Fruit fly (Drosophila melanogaster) whole organism, prepupa: ENCODE data around the gene CG44355.

Source experiments
- Blimp-1 ChIP-seq: fragments of 200-800 bp; sonication (Bioruptor generic); optimal IDR thresholded peaks from 3 replicates; lab custom pipeline; 2017; ENCODE audit warnings: missing biosample characterization, missing genetic modification characterization, mild to moderate bottlenecking, moderate library complexity, missing genetic modification reagents
- CG10669 ChIP-seq: fragments of 200-800 bp; sonication (Bioruptor generic); optimal IDR thresholded peaks from 3 replicates; lab custom pipeline; 2018; ENCODE audit warnings: missing biosample characterization, mild to moderate bottlenecking, missing genetic modification characterization, moderate library complexity
- CG11294 ChIP-seq: fragments of 200-800 bp; sonication (Bioruptor generic); IDR thresholded peaks from 2 replicates; pipeline ENCODE4 v1.3.6; 2022; ENCODE audit warnings: missing biosample characterization, missing genetic modification characterization
- CG11762 ChIP-seq: fragments of 200-800 bp; sonication (Bioruptor generic); optimal IDR thresholded peaks from 3 replicates; lab custom pipeline; 2016; ENCODE audit warnings: missing biosample characterization, missing genetic modification characterization; ENCODE audit not compliant: insufficient read depth
- CG1621 ChIP-seq: fragments of 200-800 bp; sonication (Bioruptor generic); optimal IDR thresholded peaks from 3 replicates; lab custom pipeline; 2018; ENCODE audit warnings: missing biosample characterization, mild to moderate bottlenecking, missing genetic modification characterization
- CG31627 ChIP-seq: fragments of 200-800 bp; sonication (Bioruptor generic); optimal IDR thresholded peaks from 3 replicates; lab custom pipeline; 2016; ENCODE audit warnings: missing biosample characterization, missing genetic modification characterization
- CG32006 ChIP-seq: fragments of 200-800 bp; sonication (Bioruptor generic); optimal IDR thresholded peaks from 3 replicates; lab custom pipeline; 2017; ENCODE audit warnings: missing biosample characterization, mild to moderate bottlenecking, missing genetic modification characterization
- CG34406 ChIP-seq: fragments of 200-800 bp; sonication (Bioruptor generic); optimal IDR thresholded peaks from 3 replicates; lab custom pipeline; 2016; ENCODE audit warnings: missing biosample characterization, missing genetic modification characterization
- CG3919 ChIP-seq: fragments of 200-800 bp; sonication (Bioruptor generic); optimal IDR thresholded peaks from 3 replicates; lab custom pipeline; 2016; ENCODE audit warnings: missing biosample characterization, missing genetic modification characterization
- CG4318 ChIP-seq: fragments of 200-800 bp; sonication (Bioruptor generic); optimal IDR thresholded peaks from 3 replicates; lab custom pipeline; 2017; ENCODE audit warnings: missing biosample characterization, mild to moderate bottlenecking, missing genetic modification characterization
- CG6163 ChIP-seq: fragments of 200-800 bp; sonication (Bioruptor generic); IDR thresholded peaks from 3 replicates; pipeline ENCODE4 v1.3.6; 2022; ENCODE audit warnings: missing biosample characterization, missing genetic modification characterization
- CG6276 ChIP-seq: fragments of 200-800 bp; sonication (Bioruptor generic); optimal IDR thresholded peaks from 2 replicates; lab custom pipeline; 2017; ENCODE audit warnings: missing biosample characterization, mild to moderate bottlenecking, missing genetic modification characterization
- CG6808 ChIP-seq: fragments of 200-800 bp; sonication (Bioruptor generic); optimal IDR thresholded peaks from 3 replicates; lab custom pipeline; 2017; ENCODE audit warnings: missing biosample characterization, missing genetic modification characterization, mild to moderate bottlenecking, moderate library complexity, missing genetic modification reagents
- CG6854 ChIP-seq: fragments of 200-800 bp; sonication (Bioruptor generic); optimal IDR thresholded peaks from 2 replicates; lab custom pipeline; 2017; ENCODE audit warnings: missing biosample characterization, mild to moderate bottlenecking, missing genetic modification characterization
- CG7368 ChIP-seq: fragments of 200-800 bp; sonication (Bioruptor generic); optimal IDR thresholded peaks from 3 replicates; lab custom pipeline; 2016; ENCODE audit warnings: missing biosample characterization, missing genetic modification characterization
- CG8119 ChIP-seq: fragments of 200-800 bp; sonication (Bioruptor generic); IDR thresholded peaks from 3 replicates; pipeline ENCODE4 v1.3.6; 2022; ENCODE audit warnings: missing biosample characterization, missing genetic modification characterization
- CG8632 ChIP-seq: fragments of 200-800 bp; sonication (Bioruptor generic); optimal IDR thresholded peaks from 3 replicates; lab custom pipeline; 2016; ENCODE audit warnings: missing biosample characterization, missing genetic modification characterization
- CG9139 ChIP-seq: fragments of 200-800 bp; sonication (Bioruptor generic); optimal IDR thresholded peaks from 3 replicates; lab custom pipeline; 2017; ENCODE audit warnings: missing biosample characterization, mild to moderate bottlenecking, missing genetic modification characterization
- Eip75B ChIP-seq: fragments of 200-800 bp; sonication (Bioruptor generic); optimal IDR thresholded peaks from 3 replicates; lab custom pipeline; 2016; ENCODE audit warnings: missing biosample characterization, missing genetic modification characterization
- Eip93F ChIP-seq: fragments of 200-800 bp; sonication (Bioruptor generic); optimal IDR thresholded peaks from 2 replicates; lab custom pipeline; 2016; ENCODE audit warnings: missing biosample characterization, mild to moderate bottlenecking, missing genetic modification characterization
- Ets21C ChIP-seq: fragments of 200-800 bp; sonication (Bioruptor generic); optimal IDR thresholded peaks from 3 replicates; lab custom pipeline; 2016; ENCODE audit warnings: missing biosample characterization, missing genetic modification characterization
- Ets96B ChIP-seq: fragments of 200-800 bp; optimal IDR thresholded peaks from 2 replicates; lab custom pipeline; 2019; ENCODE audit warnings: missing biosample characterization, mild to moderate bottlenecking, missing genetic modification characterization, moderate library complexity
- Hr38 ChIP-seq: sonication (Bioruptor generic); optimal IDR thresholded peaks from 2 replicates; lab custom pipeline; 2016; ENCODE audit warnings: missing biosample characterization, missing genetic modification characterization
- Hr4 ChIP-seq: fragments of 200-800 bp; sonication (Bioruptor generic); optimal IDR thresholded peaks from 3 replicates; lab custom pipeline; 2016; ENCODE audit warnings: missing biosample characterization, missing genetic modification characterization
- Lpt ChIP-seq: fragments of 200-800 bp; sonication (Bioruptor generic); optimal IDR thresholded peaks from 3 replicates; lab custom pipeline; 2016; ENCODE audit warnings: missing biosample characterization, missing genetic modification characterization
- Met ChIP-seq: fragments of 200-800 bp; sonication (Bioruptor generic); optimal IDR thresholded peaks from 3 replicates; lab custom pipeline; 2016; ENCODE audit warnings: missing biosample characterization, missing genetic modification characterization
- Sox102F ChIP-seq: fragments of 200-800 bp; sonication (Bioruptor generic); optimal IDR thresholded peaks from 2 replicates; lab custom pipeline; 2016; ENCODE audit warnings: missing biosample characterization, mild to moderate bottlenecking, missing genetic modification characterization
- Sox15 ChIP-seq: fragments of 200-800 bp; sonication (Bioruptor generic); optimal IDR thresholded peaks from 3 replicates; lab custom pipeline; 2016; ENCODE audit warnings: missing biosample characterization, missing genetic modification characterization
- achi ChIP-seq: fragments of 200-800 bp; sonication (Bioruptor generic); optimal IDR thresholded peaks from 3 replicates; lab custom pipeline; 2016; ENCODE audit warnings: missing biosample characterization, missing genetic modification characterization
- acj6 ChIP-seq: fragments of 200-800 bp; sonication (Bioruptor generic); optimal IDR thresholded peaks from 3 replicates; lab custom pipeline; 2016; ENCODE audit warnings: missing biosample characterization, missing genetic modification characterization
- cyc ChIP-seq: fragments of 200-800 bp; sonication (Bioruptor generic); optimal IDR thresholded peaks from 3 replicates; lab custom pipeline; 2016; ENCODE audit warnings: missing biosample characterization, missing genetic modification characterization
- dsx ChIP-seq: fragments of 200-800 bp; optimal IDR thresholded peaks from 3 replicates; lab custom pipeline; 2019; ENCODE audit warnings: missing biosample characterization, mild to moderate bottlenecking, missing genetic modification characterization, moderate library complexity; ENCODE audit not compliant: poor library complexity, severe bottlenecking
- eg ChIP-seq: fragments of 200-800 bp; sonication (Bioruptor generic); IDR thresholded peaks from 3 replicates; pipeline ENCODE4 v1.3.6; 2022; ENCODE audit warnings: missing biosample characterization, missing genetic modification characterization
- fd59A ChIP-seq: fragments of 200-800 bp; sonication (Bioruptor generic); optimal IDR thresholded peaks from 2 replicates; lab custom pipeline; 2017; ENCODE audit warnings: missing biosample characterization, mild to moderate bottlenecking, missing genetic modification characterization, missing genetic modification reagents
- lz ChIP-seq: fragments of 200-800 bp; sonication (Bioruptor generic); optimal IDR thresholded peaks from 3 replicates; lab custom pipeline; 2016; ENCODE audit warnings: missing biosample characterization, missing genetic modification characterization
- net ChIP-seq: fragments of 200-800 bp; sonication (Bioruptor generic); optimal IDR thresholded peaks from 3 replicates; lab custom pipeline; 2016; ENCODE audit warnings: missing biosample characterization, missing genetic modification characterization
- salr ChIP-seq, 2 experiments: fragments of 200-800 bp; sonication (Bioruptor generic); optimal IDR thresholded peaks; 3 replicates each; lab custom pipeline; 2016 to 2018; ENCODE audit warnings: missing biosample characterization in 2 of 2, missing genetic modification characterization in 2 of 2, mild to moderate bottlenecking in 1 of 2
- ss ChIP-seq, 2 experiments: fragments of 200-800 bp; sonication (Bioruptor generic); optimal IDR thresholded peaks; 2 replicates in 1 of 2; 3 replicates in 1 of 2; lab custom pipeline; 2017 to 2018; ENCODE audit warnings: mild to moderate bottlenecking in 2 of 2, missing biosample characterization in 2 of 2, missing genetic modification characterization in 2 of 2, moderate library complexity in 1 of 2
- svp ChIP-seq: fragments of 200-800 bp; sonication (Bioruptor generic); peaks from one replicate; lab custom pipeline; 2016; ENCODE audit warnings: missing biosample characterization, missing genetic modification characterization

CG44355 gene

DNA sequence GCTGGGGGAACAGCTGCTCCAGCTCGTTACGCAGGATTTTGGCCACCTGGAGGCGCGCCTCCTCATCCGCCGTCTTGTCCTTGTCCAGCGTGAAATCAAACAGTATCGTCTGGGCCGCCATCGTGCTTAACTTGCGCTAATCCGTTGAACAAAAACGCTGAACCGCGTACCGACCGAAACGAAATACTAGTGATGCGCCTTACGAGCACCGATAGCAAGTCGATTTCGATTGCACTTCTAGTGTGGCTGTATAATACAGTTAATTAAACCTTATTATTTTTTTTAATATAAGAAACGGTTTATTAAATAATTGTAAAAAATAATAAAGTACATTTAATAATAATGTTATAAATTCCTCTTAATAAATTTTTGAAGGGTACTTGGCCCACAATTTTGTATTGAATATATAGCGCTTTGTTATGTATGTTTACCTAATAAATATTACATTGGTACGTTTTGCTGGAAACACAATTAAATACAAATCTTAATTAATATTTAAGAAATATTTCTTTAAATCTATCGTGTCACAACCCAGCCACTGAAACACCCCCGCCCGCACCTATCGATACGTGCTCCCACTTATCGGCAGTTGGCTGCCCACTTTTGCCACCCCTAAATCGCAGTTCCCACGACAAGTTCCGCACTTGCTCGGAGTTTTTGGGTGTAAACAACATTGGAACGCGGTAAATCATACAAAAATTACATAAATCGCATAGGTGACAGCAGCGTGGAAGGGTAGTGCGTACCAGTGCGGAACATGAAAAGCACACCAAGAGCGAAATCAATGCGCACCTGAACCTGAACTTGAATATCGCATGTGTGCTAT lies 33.3 kb upstream of the CG44355 start, which contains the start of the genes Sms and INPP5E (continued):
- no peak for TF ChIP-seq CG11762
- no peak for TF ChIP-seq Eip93F (GFP tag; lab: Kevin White, UChicago)
- TF ChIP-seq Ets96B (tag; lab: Kevin White, UChicago), result no peak
- TF ChIP-seq CG32006 (GFP tag; lab: Kevin White, UChicago), result peak; percentile 46
- TF ChIP-seq CG1621 (tag; lab: Kevin White, UChicago), result no peak
- no peak for TF ChIP-seq CG4318 (GFP tag; lab: Kevin White, UChicago)
- no peak for TF ChIP-seq CG6276 (GFP tag; lab: Kevin White, UChicago)
- TF ChIP-seq Lpt (GFP tag; lab: Kevin White, UChicago), result no peak
- no peak for TF ChIP-seq dsx
- no peak for TF ChIP-seq CG6808
- TF ChIP-seq CG31627 (GFP tag; lab: Kevin White, UChicago), result peak; percentile 22
- peak; percentile 68 for TF ChIP-seq svp
- TF ChIP-seq Met (GFP tag; lab: Kevin White, UChicago), result peak; percentile 25
- TF ChIP-seq CG10669 (GFP tag; lab: Kevin White, UChicago), result peak; percentile 4
- TF ChIP-seq Hr38 (GFP tag; lab: Kevin White, UChicago), result no peak
- peak; percentile 29 for TF ChIP-seq CG3919 (GFP tag; lab: Kevin White, UChicago)
- TF ChIP-seq lz (GFP tag; lab: Kevin White, UChicago), result peak; percentile 4
- TF ChIP-seq Sox102F (GFP tag; lab: Kevin White, UChicago), result no peak
- TF ChIP-seq CG34406 (GFP tag; lab: Kevin White, UChicago), result peak; percentile 56
- TF ChIP-seq Sox15 (GFP tag; lab: Kevin White, UChicago), result peak; percentile 29
- peak; percentile 32; the same call in 1 of the 3 replicates for TF ChIP-seq eg (GFP tag; lab: Robert Waterston, UW)
- TF ChIP-seq CG8632 (GFP tag; lab: Kevin White, UChicago), result peak; percentile 35

DNA sequence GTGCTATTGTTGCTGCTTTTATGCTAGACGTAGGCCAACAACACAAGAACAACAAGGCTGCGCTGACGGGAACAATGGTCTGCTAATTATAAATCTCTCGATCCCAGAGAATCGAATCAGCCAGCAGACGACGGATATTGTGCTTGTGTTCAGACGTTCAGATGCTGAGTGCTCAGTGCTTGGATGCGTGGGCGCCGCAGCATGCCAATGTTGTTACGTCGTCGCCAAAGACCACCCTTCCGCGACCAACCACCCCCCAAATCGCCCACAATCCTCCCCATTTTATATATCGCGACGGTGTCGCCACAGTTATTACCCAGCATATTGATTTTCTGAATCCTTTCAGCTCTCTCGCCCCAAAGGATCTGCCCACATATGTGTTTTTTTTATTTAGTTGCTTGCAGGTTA lies 32.7 kb upstream of the CG44355 start:
- TF ChIP-seq CG8632 (GFP tag; lab: Kevin White, UChicago) (no peak), Sox102F (GFP tag; lab: Kevin White, UChicago) (no peak), cyc (no peak), CG11294 (GFP tag; lab: Robert Waterston, UW) (no peak), acj6 (GFP tag; lab: Kevin White, UChicago) (no peak), CG7368 (GFP tag; lab: Kevin White, UChicago) (no peak), CG8119 (GFP tag; lab: Robert Waterston, UW) (no peak), Ets21C (no peak), Met (GFP tag; lab: Kevin White, UChicago) (no peak), CG6854 (GFP tag; lab: Kevin White, UChicago) (no peak), CG6163 (GFP tag; lab: Robert Waterston, UW) (no peak), Blimp-1 (GFP tag; lab: Kevin White, UChicago) (no peak), salr (GFP tag; optimal IDR thresholded peaks at IDR 0.05; lab: Kevin White, UChicago) (no peak), achi (GFP tag; lab: Kevin White, UChicago) (no peak), Eip75B (GFP tag; lab: Kevin White, UChicago) (no peak)

DNA sequence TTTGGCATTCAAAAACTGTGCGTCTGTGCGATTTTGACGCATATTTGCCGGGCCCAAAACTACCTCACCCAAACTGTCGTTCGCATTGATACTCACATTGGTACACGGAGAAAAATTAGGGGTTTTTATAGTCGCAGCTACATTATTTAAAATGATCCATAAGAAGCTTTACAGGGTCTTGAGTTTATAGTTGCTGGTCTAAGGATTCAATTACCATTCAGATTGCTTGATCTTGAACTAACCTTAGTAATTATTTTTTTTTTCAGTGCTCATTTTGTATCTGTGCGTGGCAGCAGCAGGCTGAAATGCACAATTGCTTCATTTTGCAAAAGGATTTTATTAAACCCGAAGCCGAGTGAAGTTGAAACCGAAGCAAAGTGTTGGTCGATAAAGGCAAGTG lies 23.2 kb upstream of the CG44355 start:
- TF ChIP-seq Sox102F (GFP tag; lab: Kevin White, UChicago) (no peak), CG9139 (GFP tag; lab: Kevin White, UChicago) (no peak), CG11294 (GFP tag; lab: Robert Waterston, UW) (no peak), net (GFP tag; lab: Kevin White, UChicago) (no peak), CG6854 (GFP tag; lab: Kevin White, UChicago) (no peak), CG6276 (GFP tag; lab: Kevin White, UChicago) (no peak), Sox15 (GFP tag; lab: Kevin White, UChicago) (no peak), Hr4 (no peak), salr (GFP tag; optimal IDR thresholded peaks at IDR 0.05; lab: Kevin White, UChicago) (no peak), Blimp-1 (GFP tag; lab: Kevin White, UChicago) (no peak), CG6808 (no peak), fd59A (GFP tag; lab: Kevin White, UChicago) (no peak), ss (GFP tag; optimal IDR thresholded peaks at IDR 0.05; lab: Kevin White, UChicago) (no peak)
- TF ChIP-seq, all 60 proteins: peak for 0
